Worm (Caenorhabditis elegans) whole organism, young adult: Measurements from ENCODE around the gene asb-2.
A peak's percentile ranks its signal among the peaks of the same experiment; 100 is the strongest.

Experiments used
- B0035.1 ChIP-seq: sonication (generic microtip); optimal IDR thresholded peaks from 2 replicates; lab custom pipeline; 2016; ENCODE audit warnings: missing genetic modification characterization, mild to moderate bottlenecking, missing compliant biosample characterization, missing genotype, missing genetic modification reagents
- B0336.3 ChIP-seq: fragments of 200-800 bp; sonication (Bioruptor generic); IDR thresholded peaks from 2 replicates; pipeline ENCODE4 v1.3.6; 2022; ENCODE audit warnings: missing genetic modification characterization, missing compliant biosample characterization
- D2030.7 ChIP-seq: fragments of 200-800 bp; sonication (Bioruptor generic); IDR thresholded peaks from 2 replicates; pipeline ENCODE4 v1.3.6; 2022; ENCODE audit warnings: missing genetic modification reagents, missing genetic modification characterization, missing compliant biosample characterization
- F39B2.1 ChIP-seq: fragments of 200-800 bp; sonication (Bioruptor generic); IDR thresholded peaks from 2 replicates; pipeline ENCODE4 v1.3.6; 2022; ENCODE audit warnings: missing genetic modification reagents, missing genetic modification characterization, missing compliant biosample characterization
- F57C9.4 ChIP-seq: sonication (generic microtip); optimal IDR thresholded peaks from 2 replicates; lab custom pipeline; 2017; ENCODE audit warnings: mild to moderate bottlenecking, missing genetic modification characterization, missing compliant biosample characterization
- K12H6.12 ChIP-seq: fragments of 200-800 bp; sonication (Bioruptor generic); optimal IDR thresholded peaks from 2 replicates; lab custom pipeline; 2018; ENCODE audit warnings: mild to moderate bottlenecking, missing genetic modification characterization, missing compliant biosample characterization
- Y79H2A.3 ChIP-seq: fragments of 200-800 bp; sonication (Bioruptor generic); conservative IDR thresholded peaks from 2 replicates; pipeline ENCODE4 v1.3.6; 2022; ENCODE audit warnings: missing genetic modification reagents, missing genetic modification characterization, missing compliant biosample characterization
- Y95B8A.8 ChIP-seq: fragments of 200-800 bp; sonication (Bioruptor generic); IDR thresholded peaks from 2 replicates; pipeline ENCODE4 v1.3.6; 2022; ENCODE audit warnings: missing genetic modification reagents, missing genetic modification characterization, missing compliant biosample characterization
- ZK185.1 ChIP-seq: sonication (generic microtip); optimal IDR thresholded peaks from 2 replicates; lab custom pipeline; 2016; ENCODE audit warnings: mild to moderate bottlenecking, missing genetic modification characterization, missing compliant biosample characterization; ENCODE audit not compliant: poor library complexity, severe bottlenecking
- akir-1 ChIP-seq: fragments of 200-800 bp; sonication (Bioruptor generic); optimal IDR thresholded peaks from 2 replicates; lab custom pipeline; 2018; ENCODE audit warnings: mild to moderate bottlenecking, missing genetic modification characterization, moderate library complexity, missing compliant biosample characterization
- ama-1 ChIP-seq, 3 experiments: fragments of 150-350 bp in 1 of 3; sonication (generic microtip) in 2 of 3; optimal IDR thresholded peaks; 2 replicates each; lab custom pipeline; 2014 to 2018; ENCODE audit warnings: missing biosample characterization in 2 of 3, missing genetic modification characterization in 2 of 3, missing genetic modification reagents in 2 of 3
- athp-1 ChIP-seq: sonication (generic microtip); optimal IDR thresholded peaks from 2 replicates; lab custom pipeline; 2017; ENCODE audit warnings: mild to moderate bottlenecking, missing genetic modification characterization, missing compliant biosample characterization
- attf-6 ChIP-seq: fragments of 200-800 bp; sonication (Bioruptor generic); IDR thresholded peaks from 2 replicates; pipeline ENCODE4 v1.3.6; 2022; ENCODE audit warnings: missing genetic modification reagents, missing genetic modification characterization, missing compliant biosample characterization
- ccch-3 ChIP-seq: fragments of 200-800 bp; sonication (Bioruptor generic); optimal IDR thresholded peaks from 2 replicates; lab custom pipeline; 2018; ENCODE audit warnings: mild to moderate bottlenecking, missing genetic modification characterization, missing compliant biosample characterization
- cebp-1 ChIP-seq, 2 experiments: fragments of 200-800 bp in 1 of 2; sonication (Bioruptor generic) in 1 of 2; sonication (generic microtip) in 1 of 2; IDR thresholded peaks in 1 of 2; optimal IDR thresholded peaks in 1 of 2; 2 replicates each; pipeline versions ENCODE4 v1.3.6 to Lab custom; 2017 to 2022; ENCODE audit warnings: missing compliant biosample characterization in 2 of 2, missing genetic modification characterization in 2 of 2, mild to moderate bottlenecking in 1 of 2, missing genetic modification reagents in 1 of 2, moderate library complexity in 1 of 2
- ceh-58 ChIP-seq: fragments of 200-800 bp; sonication (Bioruptor generic); IDR thresholded peaks from 2 replicates; pipeline ENCODE4 v1.3.6; 2022; ENCODE audit warnings: missing genetic modification characterization, missing compliant biosample characterization
- ceh-91 ChIP-seq: fragments of 200-800 bp; sonication (Bioruptor generic); IDR thresholded peaks from 2 replicates; pipeline ENCODE4 v1.3.6; 2022; ENCODE audit warnings: missing genetic modification reagents, missing genetic modification characterization, missing compliant biosample characterization
- dpff-1 ChIP-seq: sonication (generic microtip); optimal IDR thresholded peaks from 2 replicates; lab custom pipeline; 2017; ENCODE audit warnings: mild to moderate bottlenecking, missing genetic modification characterization, missing compliant biosample characterization
- egl-18 ChIP-seq: fragments of 200-800 bp; sonication (Bioruptor generic); IDR thresholded peaks from 2 replicates; pipeline ENCODE4 v1.3.6; 2022; ENCODE audit warnings: missing genetic modification reagents, missing genetic modification characterization, missing compliant biosample characterization
- egl-44 ChIP-seq: fragments of 200-800 bp; sonication (Bioruptor generic); IDR thresholded peaks from 2 replicates; pipeline ENCODE4 v1.3.6; 2022; ENCODE audit warnings: missing genetic modification reagents, missing genetic modification characterization, missing compliant biosample characterization
- egrh-3 ChIP-seq: fragments of 200-800 bp; sonication (Bioruptor generic); IDR thresholded peaks from 2 replicates; pipeline ENCODE4 v1.3.6; 2022; ENCODE audit warnings: missing genetic modification reagents, missing genetic modification characterization, missing compliant biosample characterization
- ekl-4 ChIP-seq: fragments of 200-800 bp; sonication (Bioruptor generic); IDR thresholded peaks from 2 replicates; pipeline ENCODE4 v1.3.6; 2022; ENCODE audit warnings: missing genetic modification reagents, missing genetic modification characterization, missing compliant biosample characterization
- fkh-3 ChIP-seq: sonication (generic microtip); optimal IDR thresholded peaks from 2 replicates; lab custom pipeline; 2016; ENCODE audit warnings: mild to moderate bottlenecking, missing genetic modification characterization, missing compliant biosample characterization
- gei-17 ChIP-seq: fragments of 200-800 bp; sonication (Bioruptor generic); optimal IDR thresholded peaks from 2 replicates; lab custom pipeline; 2018; ENCODE audit warnings: mild to moderate bottlenecking, missing genetic modification characterization, missing compliant biosample characterization
- hmg-1.2 ChIP-seq: fragments of 200-800 bp; sonication (Bioruptor generic); IDR thresholded peaks from 2 replicates; pipeline ENCODE4 v1.3.6; 2022; ENCODE audit warnings: missing genetic modification reagents, missing genetic modification characterization, missing compliant biosample characterization
- let-526 ChIP-seq: fragments of 200-800 bp; sonication (Bioruptor generic); IDR thresholded peaks from 2 replicates; pipeline ENCODE4 v1.3.6; 2022; ENCODE audit warnings: missing genetic modification reagents, missing genetic modification characterization, missing compliant biosample characterization
- lin-26 ChIP-seq: fragments of 200-800 bp; sonication (Bioruptor generic); IDR thresholded peaks from 2 replicates; pipeline ENCODE4 v1.3.6; 2022; ENCODE audit warnings: missing genetic modification reagents, missing genetic modification characterization, missing compliant biosample characterization
- lsl-1 ChIP-seq: fragments of 200-800 bp; sonication (Bioruptor generic); optimal IDR thresholded peaks from 2 replicates; lab custom pipeline; 2018; ENCODE audit warnings: mild to moderate bottlenecking, missing genetic modification characterization, moderate library complexity, missing compliant biosample characterization
- lsy-27 ChIP-seq: sonication (generic microtip); optimal IDR thresholded peaks from 2 replicates; lab custom pipeline; 2017; ENCODE audit warnings: missing genetic modification characterization, mild to moderate bottlenecking, missing compliant biosample characterization, antibody characterized with exemption, missing genotype, borderline replicate concordance; ENCODE audit not compliant: insufficient read depth
- madf-3 ChIP-seq: fragments of 200-800 bp; sonication (Bioruptor generic); IDR thresholded peaks from 2 replicates; pipeline ENCODE4 v1.3.6; 2022; ENCODE audit warnings: missing genetic modification reagents, missing genetic modification characterization, missing compliant biosample characterization
- mel-28 ChIP-seq: sonication (generic microtip); optimal IDR thresholded peaks from 2 replicates; lab custom pipeline; 2016; ENCODE audit warnings: borderline replicate concordance, mild to moderate bottlenecking, missing genetic modification characterization, missing compliant biosample characterization
- mxl-1 ChIP-seq: sonication (generic microtip); optimal IDR thresholded peaks from 2 replicates; lab custom pipeline; 2016; ENCODE audit warnings: missing genetic modification characterization, missing compliant biosample characterization
- nhr-27 ChIP-seq: fragments of 200-800 bp; sonication (Bioruptor generic); optimal IDR thresholded peaks from 2 replicates; lab custom pipeline; 2018; ENCODE audit warnings: mild to moderate bottlenecking, missing genetic modification characterization, moderate library complexity, missing compliant biosample characterization
- nhr-90 ChIP-seq: sonication (generic microtip); optimal IDR thresholded peaks from 2 replicates; lab custom pipeline; 2016; ENCODE audit warnings: missing genotype, mild to moderate bottlenecking, missing genetic modification characterization, missing compliant biosample characterization
- pha-4 ChIP-seq: fragments of 150-350 bp; sonication (generic microtip); optimal IDR thresholded peaks from 2 replicates; lab custom pipeline; 2014; ENCODE audit warnings: missing biosample characterization, missing genetic modification reagents, missing genetic modification characterization
- rpc-1 ChIP-seq, 2 experiments: fragments of 150-350 bp in 1 of 2; sonication (generic microtip) in 1 of 2; optimal IDR thresholded peaks; 2 replicates each; lab custom pipeline; 2014 to 2018; ENCODE audit warnings: missing biosample characterization in 1 of 2, missing genetic modification characterization in 1 of 2, missing genetic modification reagents in 1 of 2, missing genotype in 1 of 2
- sdz-38 ChIP-seq: sonication (generic microtip); optimal IDR thresholded peaks from 2 replicates; lab custom pipeline; 2016; ENCODE audit warnings: missing genotype, missing genetic modification characterization, missing compliant biosample characterization
- sea-2 ChIP-seq: fragments of 200-800 bp; sonication (Bioruptor generic); IDR thresholded peaks from 2 replicates; pipeline ENCODE4 v1.3.6; 2022; ENCODE audit warnings: missing genetic modification characterization, missing compliant biosample characterization
- snpc-1.1 ChIP-seq: sonication (generic microtip); optimal IDR thresholded peaks from 2 replicates; lab custom pipeline; 2017; ENCODE audit warnings: missing genetic modification characterization, mild to moderate bottlenecking, missing compliant biosample characterization, antibody characterized with exemption, moderate library complexity, missing genotype, missing genetic modification reagents; ENCODE audit not compliant: insufficient read depth
- snpc-1.3 ChIP-seq: sonication (generic microtip); optimal IDR thresholded peaks from 2 replicates; lab custom pipeline; 2017; ENCODE audit warnings: missing genetic modification characterization, mild to moderate bottlenecking, missing compliant biosample characterization, antibody characterized with exemption, moderate library complexity, missing genotype, missing genetic modification reagents; ENCODE audit not compliant: insufficient read depth
- snpc-3.4 ChIP-seq: sonication (generic microtip); optimal IDR thresholded peaks from 2 replicates; lab custom pipeline; 2017; ENCODE audit warnings: missing genetic modification characterization, mild to moderate bottlenecking, missing compliant biosample characterization, antibody characterized with exemption, moderate library complexity, missing genotype, missing genetic modification reagents
- tbp1 ChIP-seq: fragments of 200-800 bp; sonication (Bioruptor generic); optimal IDR thresholded peaks from 2 replicates; lab custom pipeline; 2018; ENCODE audit warnings: mild to moderate bottlenecking, missing genetic modification characterization, missing compliant biosample characterization
- ztf-18 ChIP-seq: sonication (generic microtip); optimal IDR thresholded peaks from 2 replicates; lab custom pipeline; 2016; ENCODE audit warnings: missing genotype, mild to moderate bottlenecking, missing genetic modification characterization, missing compliant biosample characterization
- ztf-28 ChIP-seq: fragments of 200-800 bp; sonication (Bioruptor generic); IDR thresholded peaks from 2 replicates; pipeline ENCODE4 v1.3.6; 2022; ENCODE audit warnings: missing genetic modification reagents, missing genetic modification characterization, missing compliant biosample characterization
- ztf-6 ChIP-seq: fragments of 200-800 bp; sonication (Bioruptor generic); IDR thresholded peaks from 2 replicates; pipeline ENCODE4 v1.3.6; 2022; ENCODE audit warnings: missing genetic modification reagents, missing genetic modification characterization, missing compliant biosample characterization

The asb-2 gene

ce11 chrX:4444073-4444472 lies 25.5 kb upstream of the asb-2 start (continued):
- TF ChIP-seq cebp-1 (GFP tag; IDR thresholded peaks at IDR 0.05; lab: Robert Waterston, UW): no peak
- peak; percentile 62 for TF ChIP-seq cebp-1 (tag; optimal IDR thresholded peaks at IDR 0.05; lab: Kevin White, UChicago)
- peak; percentile 70; the same call in 1 of the 2 replicates for TF ChIP-seq ekl-4
- TF ChIP-seq mxl-1 (tag; lab: Kevin White, UChicago): peak; percentile 78
- TF ChIP-seq pha-4 (tag; lab: Kevin White, UChicago): no peak
- TF ChIP-seq ztf-28 (GFP tag; lab: Robert Waterston, UW): no peak
- peak; percentile 67 for TF ChIP-seq nhr-90 (tag; lab: Kevin White, UChicago)
- TF ChIP-seq ztf-6 (GFP tag; lab: Robert Waterston, UW): no peak
- TF ChIP-seq nhr-27 (tag; lab: Kevin White, UChicago): no peak
- TF ChIP-seq Y95B8A.8: peak; percentile 52; the same call in 1 of the 2 replicates
- no peak for TF ChIP-seq fkh-3 (tag; lab: Kevin White, UChicago)
- TF ChIP-seq gei-17 (GFP tag; lab: Kevin White, UChicago): peak; percentile 26
- no peak for TF ChIP-seq mel-28 (tag; lab: Kevin White, UChicago)
- TF ChIP-seq ztf-18 (tag; lab: Kevin White, UChicago): peak; percentile 48
- TF ChIP-seq snpc-1.3 (tag; lab: Kevin White, UChicago): peak; percentile 84
- 0 out of 2 replicates have a peak, but pooled peaks have one; percentile 35 for TF ChIP-seq Y79H2A.3 (GFP tag; lab: Robert Waterston, UW)
- no peak for TF ChIP-seq egrh-3 (GFP tag; lab: Robert Waterston, UW)
- TF ChIP-seq D2030.7 (GFP tag; lab: Robert Waterston, UW): peak; percentile 59
- TF ChIP-seq snpc-3.4: peak; percentile 87
- no peak for TF ChIP-seq let-526
- TF ChIP-seq sdz-38: no peak
- TF ChIP-seq snpc-1.1: peak; percentile 77
- TF ChIP-seq F39B2.1: no peak
- no peak for TF ChIP-seq ccch-3
- no peak for TF ChIP-seq F57C9.4 (tag; lab: Kevin White, UChicago)
- TF ChIP-seq athp-1 (tag; lab: Kevin White, UChicago): peak; percentile 21
- TF ChIP-seq lsy-27 (tag; lab: Kevin White, UChicago): peak; percentile 43
- peak; percentile 73 for TF ChIP-seq ZK185.1 (tag; lab: Kevin White, UChicago)
- no peak for TF ChIP-seq egl-18 (GFP tag; lab: Robert Waterston, UW)
- TF ChIP-seq ceh-58 (GFP tag; lab: Robert Waterston, UW): no peak

- TF ChIP-seq rpc-1 (optimal IDR thresholded peaks at IDR 0.05; lab: Kevin White, UChicago): peak; percentile 88
- peak; percentile 92 for TF ChIP-seq rpc-1 (tag; optimal IDR thresholded peaks at IDR 0.05; lab: Kevin White, UChicago)
- TF ChIP-seq sea-2: 0 out of 2 replicates have a peak, but pooled peaks have one; percentile 12
- TF ChIP-seq ama-1 (optimal IDR thresholded peaks at IDR 0.05; lab: Kevin White, UChicago): no peak
- TF ChIP-seq ama-1 (GFP tag; optimal IDR thresholded peaks at IDR 0.05; lab: Kevin White, UChicago): peak; percentile 30 to 57
- TF ChIP-seq attf-6 (GFP tag; lab: Robert Waterston, UW): 0 out of 2 replicates have a peak, but pooled peaks have one; percentile 40
- 0 out of 2 replicates have a peak, but pooled peaks have one; percentile 17 for TF ChIP-seq egrh-3 (GFP tag; lab: Robert Waterston, UW)
- TF ChIP-seq B0336.3 (GFP tag; lab: Robert Waterston, UW): no peak
- TF ChIP-seq snpc-3.4: peak; percentile 47
- 0 out of 2 replicates have a peak, but pooled peaks have one; percentile 34 for TF ChIP-seq egl-44
- TF ChIP-seq athp-1 (tag; lab: Kevin White, UChicago): peak; percentile 46
- 0 out of 2 replicates have a peak, but pooled peaks have one; percentile 58 for TF ChIP-seq ekl-4
- TF ChIP-seq madf-3: no peak
- TF ChIP-seq tbp1 (GFP tag; lab: Kevin White, UChicago): peak; percentile 94
- TF ChIP-seq akir-1 (GFP tag; lab: Kevin White, UChicago): no peak
- TF ChIP-seq hmg-1.2 (GFP tag; lab: Robert Waterston, UW): peak; percentile 77
- peak; percentile 95 for TF ChIP-seq lin-26 (GFP tag; lab: Robert Waterston, UW)
- TF ChIP-seq B0035.1: no peak
- TF ChIP-seq ceh-91 (GFP tag; lab: Robert Waterston, UW): no peak
- TF ChIP-seq lsl-1 (GFP tag; lab: Kevin White, UChicago): no peak
- no peak for TF ChIP-seq K12H6.12 (tag; lab: Kevin White, UChicago)
- TF ChIP-seq dpff-1 (tag; lab: Kevin White, UChicago): peak; percentile 2
- TF ChIP-seq fkh-3 (tag; lab: Kevin White, UChicago): no peak
Observed at ce11 chrX:4444843-4445242, 24.7 kb upstream of the asb-2 start.
